Worm (Caenorhabditis elegans): ENCODE results near the gene W09C2.8.

The W09C2.8 gene

ce11 chrIV:9655556-9655955 lies 31.4 kb upstream of the W09C2.8 start:
- TF ChIP-seq klf-2 (GFP tag; conservative IDR thresholded peaks at IDR 0.05) (no peak), flt-1 (GFP tag; IDR thresholded peaks at IDR 0.05) (no peak), cog-1 (tag; optimal IDR thresholded peaks at IDR 0.05) (no peak), ref-1 (GFP tag; conservative IDR thresholded peaks at IDR 0.05) (no peak), tab-1 (GFP tag; IDR thresholded peaks at IDR 0.05) (no peak), T22C8.4 (GFP tag; IDR thresholded peaks at IDR 0.05) (no peak), med-1 (GFP tag; optimal IDR thresholded peaks at IDR 0.05; ENCODE audit: insufficient read depth) (no peak), ztf-23 (GFP tag; IDR thresholded peaks at IDR 0.05) (no peak), ztf-29 (GFP tag; IDR thresholded peaks at IDR 0.05) (no peak)

ce11 chrIV:9654017-9654416 lies 29.8 kb upstream of the W09C2.8 start, which contains the start of gene F58G6.7:
Gene F58G6.7 (plus strand): TSS chrIV:9654317.
- TF ChIP-seq T22C8.4 (GFP tag; IDR thresholded peaks at IDR 0.05) (no peak), ztf-23 (GFP tag; IDR thresholded peaks at IDR 0.05) (no peak), med-1 (GFP tag; optimal IDR thresholded peaks at IDR 0.05; ENCODE audit: insufficient read depth) (no peak), tab-1 (GFP tag; IDR thresholded peaks at IDR 0.05) (no peak), ref-1 (GFP tag; conservative IDR thresholded peaks at IDR 0.05) (no peak), klf-2 (GFP tag; conservative IDR thresholded peaks at IDR 0.05) (no peak)

ce11 chrIV:9653184-9653583 lies 29.0 kb upstream of the W09C2.8 start, which contains the start of gene F58G6.3:
Gene F58G6.3 (plus strand): TSS chrIV:9653535.
- no peak for TF ChIP-seq med-1 (GFP tag; optimal IDR thresholded peaks at IDR 0.05; ENCODE audit: insufficient read depth)
- TF ChIP-seq cog-1 (tag; optimal IDR thresholded peaks at IDR 0.05), result no peak
- TF ChIP-seq tab-1 (GFP tag; IDR thresholded peaks at IDR 0.05), result no peak
- no peak for TF ChIP-seq ztf-23 (GFP tag; IDR thresholded peaks at IDR 0.05)
- TF ChIP-seq klf-2 (GFP tag; conservative IDR thresholded peaks at IDR 0.05), result no peak
- no peak for TF ChIP-seq flt-1 (GFP tag; IDR thresholded peaks at IDR 0.05)
- TF ChIP-seq ref-1 (GFP tag; conservative IDR thresholded peaks at IDR 0.05), result no peak
- no peak for TF ChIP-seq T22C8.4 (GFP tag; IDR thresholded peaks at IDR 0.05)
- TF ChIP-seq ztf-29 (GFP tag; IDR thresholded peaks at IDR 0.05), result no peak

DNA sequence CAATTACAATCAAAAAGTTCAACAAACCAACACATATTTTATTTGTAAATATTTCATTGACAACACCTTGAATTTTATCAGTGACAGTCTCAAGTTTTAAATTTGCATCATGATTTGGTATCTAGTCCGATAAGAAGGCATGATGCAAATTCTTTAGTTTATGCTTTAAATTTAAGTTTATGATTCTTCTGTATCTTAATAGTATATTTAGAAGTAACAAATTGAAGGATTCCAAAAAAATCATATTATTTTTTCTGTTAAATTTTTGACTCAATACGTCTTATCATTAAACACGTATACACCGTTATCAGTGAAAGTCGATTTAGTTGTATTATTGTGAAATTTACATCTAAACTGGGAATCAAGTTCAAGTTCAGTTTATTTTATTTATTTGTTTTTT lies 27.1 kb upstream of the W09C2.8 start, which contains the start of gene chca-1:
Gene chca-1, plus strand, starts transcription at position 161 of the 400 bp plus-strand sequence.
- TF ChIP-seq cog-1 (tag; optimal IDR thresholded peaks at IDR 0.05), result no peak

- TF ChIP-seq flt-1 (GFP tag; IDR thresholded peaks at IDR 0.05), result no peak
- no peak for TF ChIP-seq ztf-23 (GFP tag; IDR thresholded peaks at IDR 0.05)
- no peak for TF ChIP-seq tab-1 (GFP tag; IDR thresholded peaks at IDR 0.05)
These were observed 24.5 kb upstream of the W09C2.8 start, which contains the start of gene srm-3 for ce11 chrIV:9648682-9649081. Gene srm-3 (plus strand): TSS chrIV:9648982.

ce11 chrIV:9647789-9648361 lies 23.7 kb upstream of the W09C2.8 start, which contains the start of gene amph-1:
Gene amph-1 (minus strand): TSS chrIV:9647873.
- TF ChIP-seq T22C8.4 (GFP tag; IDR thresholded peaks at IDR 0.05), result no peak
- TF ChIP-seq tab-1 (GFP tag; IDR thresholded peaks at IDR 0.05), result no peak
- TF ChIP-seq flt-1 (GFP tag; IDR thresholded peaks at IDR 0.05), result no peak
- no peak for TF ChIP-seq ztf-29 (GFP tag; IDR thresholded peaks at IDR 0.05)
- TF ChIP-seq cog-1 (tag; optimal IDR thresholded peaks at IDR 0.05), result no peak
- TF ChIP-seq ztf-23 (GFP tag; IDR thresholded peaks at IDR 0.05), result no peak
- TF ChIP-seq med-1 (GFP tag; optimal IDR thresholded peaks at IDR 0.05; ENCODE audit: insufficient read depth), result no peak
- no peak for TF ChIP-seq klf-2 (GFP tag; conservative IDR thresholded peaks at IDR 0.05)
- no peak for TF ChIP-seq ref-1 (GFP tag; conservative IDR thresholded peaks at IDR 0.05)

ce11 chrIV:9643188-9643587 lies 19.0 kb upstream of the W09C2.8 start, which contains the start of gene degl-2:
Gene degl-2 (plus strand): TSS chrIV:9643488.
- no peak for TF ChIP-seq ztf-23 (GFP tag; IDR thresholded peaks at IDR 0.05)
- no peak for TF ChIP-seq tab-1 (GFP tag; IDR thresholded peaks at IDR 0.05)
- TF ChIP-seq klf-2 (GFP tag; conservative IDR thresholded peaks at IDR 0.05), result no peak
- TF ChIP-seq ztf-29 (GFP tag; IDR thresholded peaks at IDR 0.05), result no peak
- TF ChIP-seq ref-1 (GFP tag; conservative IDR thresholded peaks at IDR 0.05), result no peak
- no peak for TF ChIP-seq T22C8.4 (GFP tag; IDR thresholded peaks at IDR 0.05)
- TF ChIP-seq med-1 (GFP tag; optimal IDR thresholded peaks at IDR 0.05; ENCODE audit: insufficient read depth), result no peak
- no peak for TF ChIP-seq cog-1 (tag; optimal IDR thresholded peaks at IDR 0.05)
- no peak for TF ChIP-seq flt-1 (GFP tag; IDR thresholded peaks at IDR 0.05)

DNA sequence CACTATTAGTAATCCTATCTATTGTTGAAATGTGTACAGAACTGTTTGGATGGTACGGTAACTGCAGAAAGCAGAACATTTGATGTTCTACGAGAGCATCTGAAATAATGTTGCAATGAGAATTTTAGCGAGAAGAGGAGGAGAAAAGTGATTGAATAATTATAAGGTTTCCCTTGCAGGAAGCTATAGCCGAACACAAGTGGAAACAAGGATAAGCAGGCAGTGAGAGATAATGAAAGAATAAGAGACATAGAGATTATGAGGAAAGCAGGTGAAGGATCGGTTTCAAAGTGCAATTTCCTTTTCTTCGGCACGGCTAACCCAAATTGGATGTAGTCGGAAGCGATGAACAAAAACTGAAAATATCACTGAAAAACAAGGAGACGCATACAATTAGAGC lies 17.8 kb upstream of the W09C2.8 start, which contains the start of gene del-2:
Gene del-2, minus strand, starts transcription at position 101 of the 400 bp plus-strand sequence.
- TF ChIP-seq med-1 (GFP tag; optimal IDR thresholded peaks at IDR 0.05; ENCODE audit: insufficient read depth), result no peak
- TF ChIP-seq T22C8.4 (GFP tag; IDR thresholded peaks at IDR 0.05), result no peak
- no peak for TF ChIP-seq tab-1 (GFP tag; IDR thresholded peaks at IDR 0.05)
- TF ChIP-seq klf-2 (GFP tag; conservative IDR thresholded peaks at IDR 0.05), result no peak
- TF ChIP-seq ref-1 (GFP tag; conservative IDR thresholded peaks at IDR 0.05), result no peak
- TF ChIP-seq ztf-29 (GFP tag; IDR thresholded peaks at IDR 0.05), result no peak
- no peak for TF ChIP-seq ztf-23 (GFP tag; IDR thresholded peaks at IDR 0.05)
- no peak for TF ChIP-seq cog-1 (tag; optimal IDR thresholded peaks at IDR 0.05)
- no peak for TF ChIP-seq flt-1 (GFP tag; IDR thresholded peaks at IDR 0.05)

DNA sequence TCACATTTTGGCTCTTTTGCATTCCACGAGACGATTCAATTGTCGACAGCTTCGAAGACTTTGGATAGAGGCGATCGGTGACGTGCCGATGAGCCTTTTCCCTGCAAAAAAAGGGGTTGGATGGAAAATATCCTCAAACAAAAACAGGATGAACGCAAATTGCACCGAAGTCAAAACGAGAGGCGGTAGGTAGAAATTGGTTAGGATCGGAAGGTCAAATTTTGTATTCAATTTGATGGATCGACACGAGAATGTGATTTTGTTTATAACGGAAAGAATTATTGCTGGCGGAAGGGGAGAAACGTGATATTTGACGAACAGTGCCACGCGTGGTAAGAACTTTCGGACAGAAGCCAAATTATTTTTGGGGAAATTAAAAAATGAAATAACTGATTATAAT lies 10.7 kb upstream of the W09C2.8 start, which contains the start of gene mca-1:
Gene mca-1, minus strand, starts transcription at position 101 of the 400 bp plus-strand sequence.
- no peak for TF ChIP-seq med-1 (GFP tag; optimal IDR thresholded peaks at IDR 0.05; ENCODE audit: insufficient read depth)

DNA sequence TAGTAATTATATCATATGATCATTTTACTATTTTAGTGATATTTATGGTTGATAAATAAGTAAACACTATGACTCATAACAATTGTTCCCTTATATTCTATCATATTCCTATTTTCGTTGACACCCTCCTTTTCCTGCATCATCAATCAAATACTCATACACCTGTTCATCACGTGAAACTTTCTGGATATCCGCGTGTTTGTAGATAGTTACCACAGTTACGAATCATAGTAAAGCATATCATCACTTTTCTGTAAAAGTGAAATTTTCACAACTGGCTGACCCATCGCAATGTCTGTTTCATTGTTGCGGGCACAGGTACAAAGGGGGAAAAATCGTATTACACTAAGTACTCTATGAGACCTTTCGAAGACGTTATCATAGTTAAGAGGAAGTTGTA lies 9.7 kb upstream of the W09C2.8 start:
- TF ChIP-seq ztf-29 (GFP tag; IDR thresholded peaks at IDR 0.05) (no peak), tab-1 (GFP tag; IDR thresholded peaks at IDR 0.05) (no peak), med-1 (GFP tag; optimal IDR thresholded peaks at IDR 0.05; ENCODE audit: insufficient read depth) (no peak), cog-1 (tag; optimal IDR thresholded peaks at IDR 0.05) (no peak), T22C8.4 (GFP tag; IDR thresholded peaks at IDR 0.05) (no peak), klf-2 (GFP tag; conservative IDR thresholded peaks at IDR 0.05) (no peak), ref-1 (GFP tag; conservative IDR thresholded peaks at IDR 0.05) (no peak), flt-1 (GFP tag; IDR thresholded peaks at IDR 0.05) (no peak), ztf-23 (GFP tag; IDR thresholded peaks at IDR 0.05) (no peak)
